Fruit fly (Drosophila melanogaster) whole organism, wandering third instar larva: ENCODE data around the gene HP5.

Experiments
- Abd-B ChIP-seq: fragments of >200 bp; optimal IDR thresholded peaks from 2 replicates; lab custom pipeline; 2017; ENCODE audit warnings: missing biosample characterization, missing genetic modification characterization
- Myc ChIP-seq: fragments of >200 bp; optimal IDR thresholded peaks from 2 replicates; lab custom pipeline; 2017
- OdsH ChIP-seq: fragments of 200-800 bp; sonication (Bioruptor generic); optimal IDR thresholded peaks from 2 replicates; lab custom pipeline; 2016; ENCODE audit warnings: missing biosample characterization, mild to moderate bottlenecking, missing genetic modification characterization
- jim ChIP-seq: fragments of 175-275, 200-325 bp; sonication (Bioruptor generic); optimal IDR thresholded peaks from 2 replicates; lab custom pipeline; 2016; ENCODE audit warnings: missing biosample characterization, mild to moderate bottlenecking, missing genetic modification characterization
- lola ChIP-seq: fragments of >200 bp; optimal IDR thresholded peaks from 2 replicates; lab custom pipeline; 2017; ENCODE audit warnings: missing biosample characterization, missing genetic modification characterization
- rgr ChIP-seq: fragments of 200-800 bp; sonication (Bioruptor generic); optimal IDR thresholded peaks from 3 replicates; lab custom pipeline; 2016; ENCODE audit warnings: missing biosample characterization, mild to moderate bottlenecking, missing genetic modification characterization
- sage ChIP-seq: fragments of 200-800 bp; sonication (Bioruptor generic); optimal IDR thresholded peaks from 2 replicates; lab custom pipeline; 2016; ENCODE audit warnings: missing biosample characterization, mild to moderate bottlenecking, missing genetic modification characterization
- tai ChIP-seq: sonication (Bioruptor generic); optimal IDR thresholded peaks from 2 replicates; lab custom pipeline; 2016; ENCODE audit warnings: missing biosample characterization, missing genetic modification characterization
- usp ChIP-seq: fragments of >200 bp; optimal IDR thresholded peaks from 2 replicates; lab custom pipeline; 2017; ENCODE audit warnings: missing biosample characterization, missing genetic modification characterization
- woc ChIP-seq: sonication (Bioruptor generic); optimal IDR thresholded peaks from 2 replicates; lab custom pipeline; 2016; ENCODE audit warnings: missing biosample characterization, mild to moderate bottlenecking, missing genetic modification characterization

DNA sequence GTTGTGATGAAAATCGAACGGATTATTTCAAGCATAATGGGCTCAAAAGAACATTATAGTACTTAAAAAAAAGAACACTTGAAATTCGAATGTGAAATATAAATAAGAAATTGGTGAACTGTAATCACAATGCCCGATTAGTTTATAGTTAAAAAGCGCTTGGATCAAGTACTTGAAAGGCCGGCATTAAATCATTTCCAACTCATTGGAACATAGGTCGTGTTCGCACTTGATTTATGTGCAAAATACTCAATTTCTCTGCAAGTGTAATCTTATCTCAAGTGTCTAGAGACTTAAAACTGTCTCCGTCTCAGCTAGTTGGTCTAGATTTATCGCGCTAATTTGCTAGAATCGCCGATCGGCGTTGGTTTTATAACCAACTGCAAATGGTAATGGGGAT, 30.1 kb upstream of the HP5 start:
- TF ChIP-seq lola (GFP tag; lab: Kevin White, UChicago) (no peak), Abd-B (GFP tag; lab: Kevin White, UChicago) (no peak), OdsH (GFP tag; lab: Kevin White, UChicago) (no peak), sage (GFP tag; lab: Kevin White, UChicago) (no peak), rgr (GFP tag; lab: Kevin White, UChicago) (no peak), woc (GFP tag; lab: Kevin White, UChicago) (no peak), jim (GFP tag; lab: Kevin White, UChicago) (no peak), usp (no peak), tai (GFP tag; lab: Kevin White, UChicago) (no peak), Myc (no peak)
